Fruit fly (Drosophila melanogaster) whole organism, embryonic: ENCODE results near the gene plum.

ENCODE experiments used
- CG10543 ChIP-seq: fragments of 200-800 bp; sonication (Bioruptor generic); optimal IDR thresholded peaks from 3 replicates; lab custom pipeline; 2017; ENCODE audit warnings: missing biosample characterization, mild to moderate bottlenecking, missing genetic modification characterization, moderate library complexity
- CG13123 ChIP-seq: fragments of 200-800 bp; sonication (Bioruptor generic); optimal IDR thresholded peaks from 2 replicates; lab custom pipeline; 2016; ENCODE audit warnings: missing biosample characterization, missing genetic modification characterization
- CG13624 ChIP-seq: fragments of 200-800 bp; sonication (Bioruptor generic); optimal IDR thresholded peaks from 2 replicates; lab custom pipeline; 2016; ENCODE audit warnings: missing biosample characterization, missing genetic modification characterization
- CG14667 ChIP-seq: fragments of 200-800 bp; sonication (Bioruptor generic); IDR thresholded peaks from 2 replicates; pipeline ENCODE4 v1.3.6; 2022; ENCODE audit warnings: missing biosample characterization, missing genetic modification characterization
- CG15269 ChIP-seq: fragments of 200-800 bp; sonication (Bioruptor generic); optimal IDR thresholded peaks from 2 replicates; lab custom pipeline; 2018; ENCODE audit warnings: missing biosample characterization, mild to moderate bottlenecking, missing genetic modification characterization, moderate library complexity
- CG1529 ChIP-seq: fragments of 200-800 bp; sonication (Bioruptor generic); optimal IDR thresholded peaks from 3 replicates; lab custom pipeline; 2018; ENCODE audit warnings: missing biosample characterization, missing genetic modification characterization
- CG15601 ChIP-seq: fragments of 200-800 bp; sonication (Bioruptor generic); optimal IDR thresholded peaks from 3 replicates; lab custom pipeline; 2019; ENCODE audit warnings: missing biosample characterization, mild to moderate bottlenecking, missing genetic modification characterization, moderate library complexity
- CG15696 ChIP-seq: fragments of 200-800 bp; sonication (Bioruptor generic); optimal IDR thresholded peaks from 2 replicates; lab custom pipeline; 2019; ENCODE audit warnings: missing biosample characterization, mild to moderate bottlenecking, missing genetic modification characterization, moderate library complexity
- CG17612 ChIP-seq: fragments of 200-800 bp; sonication (Bioruptor generic); IDR thresholded peaks from 2 replicates; pipeline ENCODE4 v1.3.6; 2022; ENCODE audit warnings: missing biosample characterization, missing genetic modification characterization
- CG18262 ChIP-seq: fragments of 200-800 bp; optimal IDR thresholded peaks from 3 replicates; lab custom pipeline; 2019; ENCODE audit warnings: missing biosample characterization, mild to moderate bottlenecking, missing genetic modification characterization, moderate library complexity
- CG31441 ChIP-seq: fragments of 200-800 bp; sonication (Bioruptor generic); IDR thresholded peaks from 2 replicates; pipeline ENCODE4 v1.3.6; 2022; ENCODE audit warnings: missing biosample characterization, missing genetic modification characterization
- CG34422 ChIP-seq: fragments of 200-800 bp; sonication (Bioruptor generic); IDR thresholded peaks from 3 replicates; pipeline ENCODE4 v1.3.6; 2022; ENCODE audit warnings: missing biosample characterization, missing genetic modification characterization
- CG3726 ChIP-seq: fragments of 200-800 bp; sonication (Bioruptor generic); IDR thresholded peaks from 3 replicates; pipeline ENCODE4, ENCODE4 v1.3.6; 2022; ENCODE audit warnings: missing biosample characterization, missing genetic modification characterization
- CG6654 ChIP-seq: fragments of 200-800 bp; sonication (Bioruptor generic); optimal IDR thresholded peaks from 2 replicates; lab custom pipeline; 2017; ENCODE audit warnings: missing biosample characterization, mild to moderate bottlenecking, missing genetic modification characterization
- CG8924 ChIP-seq: fragments of 200-800 bp; optimal IDR thresholded peaks from 3 replicates; lab custom pipeline; 2019; ENCODE audit warnings: missing biosample characterization, mild to moderate bottlenecking, missing genetic modification characterization, moderate library complexity
- CG9609 ChIP-seq: fragments of 200-800 bp; sonication (Bioruptor generic); optimal IDR thresholded peaks from 3 replicates; lab custom pipeline; 2016; ENCODE audit warnings: missing biosample characterization, missing genetic modification characterization
- CG9932 ChIP-seq: fragments of 200-800 bp; sonication (Bioruptor generic); IDR thresholded peaks from 2 replicates; pipeline ENCODE4 v1.3.6; 2022; ENCODE audit warnings: missing biosample characterization, missing genetic modification characterization
- Dek ChIP-seq: fragments of 200-800 bp; sonication (Bioruptor generic); optimal IDR thresholded peaks from 3 replicates; lab custom pipeline; 2019; ENCODE audit warnings: missing biosample characterization, mild to moderate bottlenecking, missing genetic modification characterization, moderate library complexity
- Doc2 ChIP-seq: fragments of 200-800 bp; sonication (Bioruptor generic); IDR thresholded peaks from 2 replicates; pipeline ENCODE4 v1.3.6; 2022; ENCODE audit warnings: missing biosample characterization, missing genetic modification characterization
- Dp ChIP-seq: fragments of 200-800 bp; sonication (Bioruptor generic); optimal IDR thresholded peaks from 2 replicates; lab custom pipeline; 2018; ENCODE audit warnings: missing biosample characterization, mild to moderate bottlenecking, missing genetic modification characterization, moderate library complexity
- E2f2 ChIP-seq: fragments of 200-800 bp; sonication (Bioruptor generic); IDR thresholded peaks from 2 replicates; pipeline ENCODE4 v1.3.6; 2022; ENCODE audit warnings: missing biosample characterization, missing genetic modification characterization
- Ets65A ChIP-seq: fragments of 200-800 bp; sonication (Bioruptor generic); peaks from one replicate; lab custom pipeline; 2016; ENCODE audit warnings: missing biosample characterization, missing genetic modification characterization
- HLH3B ChIP-seq: fragments of 200-800 bp; sonication (Bioruptor generic); IDR thresholded peaks from 2 replicates; pipeline ENCODE4 v1.3.6; 2022; ENCODE audit warnings: missing biosample characterization, missing genetic modification characterization
- Hmr ChIP-seq: fragments of 200-800 bp; sonication (Bioruptor generic); optimal IDR thresholded peaks from 3 replicates; lab custom pipeline; 2017; ENCODE audit warnings: mild to moderate bottlenecking, missing biosample characterization, missing genetic modification reagents, missing genetic modification characterization
- Hr3 ChIP-seq: fragments of 200-800 bp; sonication (Bioruptor generic); optimal IDR thresholded peaks from 3 replicates; lab custom pipeline; 2016; ENCODE audit warnings: missing biosample characterization, missing genetic modification characterization
- Hr51 ChIP-seq, 2 experiments: fragments of 200-800 bp; sonication (Bioruptor generic); optimal IDR thresholded peaks; 2 replicates in 1 of 2; 3 replicates in 1 of 2; lab custom pipeline; 2016 to 2018; ENCODE audit warnings: missing biosample characterization in 2 of 2, missing genetic modification characterization in 2 of 2, mild to moderate bottlenecking in 1 of 2, moderate library complexity in 1 of 2
- Kr ChIP-seq: fragments of 200-800 bp; sonication (Bioruptor generic); optimal IDR thresholded peaks from 2 replicates; lab custom pipeline; 2017; ENCODE audit warnings: missing biosample characterization, mild to moderate bottlenecking, missing genetic modification characterization
- Med ChIP-seq: fragments of 200-800 bp; sonication (Bioruptor generic); peaks from one replicate; lab custom pipeline; 2016; ENCODE audit warnings: missing biosample characterization, missing genetic modification characterization, mild to moderate bottlenecking, inconsistent platforms, moderate library complexity
- Oaz ChIP-seq: fragments of 200-800 bp; sonication (Bioruptor generic); IDR thresholded peaks from 2 replicates; pipeline ENCODE4 v1.3.6; 2022; ENCODE audit warnings: missing biosample characterization, missing genetic modification characterization
- Oli ChIP-seq: fragments of 200-800 bp; sonication (Bioruptor generic); optimal IDR thresholded peaks from 2 replicates; lab custom pipeline; 2018; ENCODE audit warnings: missing biosample characterization, mild to moderate bottlenecking, missing genetic modification characterization, moderate library complexity
- Pdp1 ChIP-seq, 2 experiments: fragments of 200-800 bp; sonication (Bioruptor generic); optimal IDR thresholded peaks; 3 replicates each; lab custom pipeline; 2016; ENCODE audit warnings: missing biosample characterization in 2 of 2, missing genetic modification characterization in 2 of 2, mild to moderate bottlenecking in 1 of 2, moderate library complexity in 1 of 2
- Poxn ChIP-seq: fragments of 200-800 bp; sonication (Bioruptor generic); IDR thresholded peaks from 2 replicates; pipeline ENCODE4 v1.3.6; 2022; ENCODE audit warnings: missing biosample characterization, missing genetic modification characterization
- Ravus ChIP-seq: fragments of 200-800 bp; sonication (Bioruptor generic); IDR thresholded peaks from 2 replicates; pipeline ENCODE4 v1.3.6; 2022; ENCODE audit warnings: missing biosample characterization, missing genetic modification characterization
- Rfx ChIP-seq: fragments of 200-800 bp; sonication (Bioruptor generic); IDR thresholded peaks from 2 replicates; pipeline ENCODE4 v1.3.6; 2022; ENCODE audit warnings: missing biosample characterization, missing genetic modification characterization
- Sox102F ChIP-seq: fragments of 200-800 bp; sonication (Bioruptor generic); optimal IDR thresholded peaks from 2 replicates; lab custom pipeline; 2018; ENCODE audit warnings: missing biosample characterization, mild to moderate bottlenecking, missing genetic modification characterization, moderate library complexity
- ase ChIP-seq: fragments of 200-800 bp; sonication (Bioruptor generic); IDR thresholded peaks from 3 replicates; pipeline ENCODE4 v1.3.6; 2022; ENCODE audit warnings: missing biosample characterization, missing genetic modification characterization
- chm ChIP-seq: fragments of 200-800 bp; sonication (Bioruptor generic); IDR thresholded peaks from 2 replicates; pipeline ENCODE4 v1.3.6; 2022; ENCODE audit warnings: missing biosample characterization, missing genetic modification characterization
- dmrt99B ChIP-seq: fragments of 200-800 bp; sonication (Bioruptor generic); optimal IDR thresholded peaks from 2 replicates; lab custom pipeline; 2018; ENCODE audit warnings: missing biosample characterization, mild to moderate bottlenecking, missing genetic modification characterization, moderate library complexity
- dysf ChIP-seq: fragments of 200-800 bp; sonication (Bioruptor generic); IDR thresholded peaks from 3 replicates; pipeline ENCODE4 v1.3.6; 2022; ENCODE audit warnings: missing biosample characterization, missing genetic modification characterization
- gem ChIP-seq: fragments of 200-800 bp; sonication (Bioruptor generic); optimal IDR thresholded peaks from 2 replicates; lab custom pipeline; 2019; ENCODE audit warnings: missing biosample characterization, mild to moderate bottlenecking, missing genetic modification characterization, moderate library complexity
- hkb ChIP-seq, 2 experiments: fragments of 200-800 bp in 1 of 2; fragments of >200 bp in 1 of 2; sonication (Bioruptor generic) in 1 of 2; IDR thresholded peaks in 1 of 2; optimal IDR thresholded peaks in 1 of 2; 2 replicates each; pipeline versions ENCODE4 v1.3.6 to Lab custom; 2017 to 2022; ENCODE audit warnings: missing biosample characterization in 1 of 2, missing genetic modification characterization in 1 of 2
- lilli ChIP-seq: fragments of 200-800 bp; sonication (Bioruptor generic); optimal IDR thresholded peaks from 3 replicates; lab custom pipeline; 2016; ENCODE audit warnings: missing biosample characterization, missing genetic modification characterization
- phol ChIP-seq: fragments of 200-800 bp; sonication (Bioruptor generic); optimal IDR thresholded peaks from 3 replicates; lab custom pipeline; 2018; ENCODE audit warnings: missing biosample characterization, mild to moderate bottlenecking, missing genetic modification characterization, moderate library complexity
- prd ChIP-seq, 3 experiments: fragments of >200 bp in 2 of 3; fragments of 200-800 bp in 1 of 3; sonication (Bioruptor generic) in 1 of 3; optimal IDR thresholded peaks in 2 of 3; IDR thresholded peaks in 1 of 3; 2 replicates in 2 of 3; 3 replicates in 1 of 3; pipeline versions ENCODE4 v1.3.6 to Lab custom; 2017 to 2022; ENCODE audit warnings: missing biosample characterization in 1 of 3, missing genetic modification characterization in 1 of 3
- row ChIP-seq: fragments of 200-800 bp; sonication (Bioruptor generic); IDR thresholded peaks from 3 replicates; pipeline ENCODE4 v1.3.6; 2022; ENCODE audit warnings: missing biosample characterization, missing genetic modification characterization
- sens ChIP-seq: fragments of 200-800 bp; sonication (Bioruptor generic); peaks from one replicate; lab custom pipeline; 2016; ENCODE audit warnings: missing biosample characterization, missing genetic modification characterization
- tin ChIP-seq: fragments of 200-800 bp; sonication (Bioruptor generic); optimal IDR thresholded peaks from 3 replicates; lab custom pipeline; 2016; ENCODE audit warnings: missing biosample characterization, missing genetic modification characterization
- ttk ChIP-seq: fragments of 200-800 bp; sonication (Bioruptor generic); IDR thresholded peaks from 2 replicates; pipeline ENCODE4 v2.1.2; 2022; ENCODE audit warnings: missing biosample characterization, missing genetic modification characterization
- vvl ChIP-seq: fragments of 200-800 bp; sonication (Bioruptor generic); IDR thresholded peaks from 2 replicates; pipeline ENCODE4 v1.3.6; 2022; ENCODE audit warnings: missing biosample characterization, missing genetic modification characterization

plum gene

DNA sequence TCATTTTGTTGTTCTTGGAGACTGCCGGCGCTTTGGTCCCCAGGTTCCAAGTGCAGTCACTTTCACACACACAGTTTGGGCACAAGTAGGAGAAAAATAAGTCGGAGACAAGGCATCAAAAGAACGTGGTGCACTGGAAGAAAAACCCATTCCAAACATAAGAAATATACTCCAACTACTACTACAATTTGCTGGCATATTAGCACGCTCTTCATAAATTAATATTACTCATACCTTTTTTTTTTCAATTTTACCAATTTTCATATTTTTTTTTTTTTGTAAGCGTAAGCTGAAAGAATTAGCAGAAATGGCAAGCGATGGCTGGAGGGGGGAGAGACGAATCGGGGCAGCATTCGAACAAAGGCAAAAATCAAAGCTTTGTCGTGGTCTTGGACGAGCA, 13.9 kb upstream of the plum start (continued):
- TF ChIP-seq CG15269 (tag; lab: Kevin White, UChicago), result peak; percentile 34
- TF ChIP-seq Sox102F (GFP tag; lab: Kevin White, UChicago), result peak; percentile 39
- TF ChIP-seq CG3726 (GFP tag; lab: Robert Waterston, UW), result 0 out of 3 replicates have a peak, but pooled peaks have one; percentile 51
- TF ChIP-seq CG6654, result no peak
- TF ChIP-seq CG8924, result no peak
- TF ChIP-seq CG9932 (GFP tag; lab: Robert Waterston, UW), result peak; percentile 46
- 0 out of 2 replicates have a peak, but pooled peaks have one; percentile 24 for TF ChIP-seq CG14667
- TF ChIP-seq CG13123, result no peak
- TF ChIP-seq gem, result peak; percentile 52
- peak; percentile 16 for TF ChIP-seq dmrt99B (tag; lab: Kevin White, UChicago)
- TF ChIP-seq CG15696 (tag; lab: Kevin White, UChicago), result no peak
- TF ChIP-seq Hr51 (GFP tag; optimal IDR thresholded peaks at IDR 0.05; lab: Kevin White, UChicago), result peak in 1 of 2 experiments; percentile 41
- TF ChIP-seq CG13624 (GFP tag; lab: Kevin White, UChicago), result peak; percentile 1
- no peak for TF ChIP-seq tin (GFP tag; lab: Kevin White, UChicago)
- TF ChIP-seq Hmr (GFP tag; lab: Kevin White, UChicago), result peak; percentile 15
- 0 out of 2 replicates have a peak, but pooled peaks have one; percentile 16 for TF ChIP-seq E2f2 (GFP tag; lab: Robert Waterston, UW)
- TF ChIP-seq vvl, result peak; percentile 65; the same call in 1 of the 2 replicates
- no peak for TF ChIP-seq Kr (GFP tag; lab: Kevin White, UChicago)
- 0 out of 3 replicates have a peak, but pooled peaks have one; percentile 26 for TF ChIP-seq ase
- TF ChIP-seq Ravus (GFP tag; lab: Robert Waterston, UW), result no peak; the same call in 1 of the 2 replicates
- no peak for TF ChIP-seq CG17612
- peak; percentile 47; the same call in 1 of the 2 replicates for TF ChIP-seq chm (GFP tag; lab: Robert Waterston, UW)
- TF ChIP-seq Oli (tag; lab: Kevin White, UChicago), result peak; percentile 35
- TF ChIP-seq Pdp1 (GFP tag; optimal IDR thresholded peaks at IDR 0.05; lab: Kevin White, UChicago), result peak in 1 of 2 experiments; percentile 6
- peak; percentile 38; the same call in 1 of the 2 replicates for TF ChIP-seq ttk
- TF ChIP-seq Ets65A (GFP tag; lab: Kevin White, UChicago), result peak; percentile 84
- peak; percentile 53 for TF ChIP-seq row (GFP tag; lab: Robert Waterston, UW)
- TF ChIP-seq sens (GFP tag; lab: Kevin White, UChicago), result peak; percentile 86
- TF ChIP-seq CG9609, result peak; percentile 8
- TF ChIP-seq Dek (tag; lab: Kevin White, UChicago), result no peak
- TF ChIP-seq Poxn (GFP tag; lab: Robert Waterston, UW), result no peak
- TF ChIP-seq CG34422 (GFP tag; lab: Robert Waterston, UW), result 0 out of 3 replicates have a peak, but pooled peaks have one; percentile 33
- TF ChIP-seq HLH3B, result peak; percentile 33; the same call in 1 of the 2 replicates
- TF ChIP-seq Hr3 (GFP tag; lab: Kevin White, UChicago), result peak; percentile 2
- TF ChIP-seq hkb (optimal IDR thresholded peaks at IDR 0.05; lab: Kevin White, UChicago), result no peak
- TF ChIP-seq hkb (GFP tag; IDR thresholded peaks at IDR 0.05; lab: Robert Waterston, UW), result peak; percentile 52; the same call in 1 of the 2 replicates
- peak; percentile 7 for TF ChIP-seq CG18262 (tag; lab: Kevin White, UChicago)
- TF ChIP-seq dysf (GFP tag; lab: Robert Waterston, UW), result peak; percentile 61; the same call in 2 of the 3 replicates
- TF ChIP-seq CG1529 (GFP tag; lab: Kevin White, UChicago), result no peak
- peak; percentile 24 for TF ChIP-seq lilli (GFP tag; lab: Kevin White, UChicago)
- TF ChIP-seq CG15601 (tag; lab: Kevin White, UChicago), result no peak
- no peak for TF ChIP-seq Dp (GFP tag; lab: Kevin White, UChicago)
- TF ChIP-seq Med (GFP tag; lab: Kevin White, UChicago), result peak; percentile 62
- 0 out of 2 replicates have a peak, but pooled peaks have one; percentile 10 for TF ChIP-seq Oaz (GFP tag; lab: Robert Waterston, UW)
- TF ChIP-seq CG10543 (GFP tag; lab: Kevin White, UChicago), result no peak
- 0 out of 2 replicates have a peak, but pooled peaks have one; percentile 33 for TF ChIP-seq CG31441 (GFP tag; lab: Robert Waterston, UW)
- no peak for TF ChIP-seq Doc2 (GFP tag; lab: Robert Waterston, UW)
- no peak for TF ChIP-seq prd (optimal IDR thresholded peaks at IDR 0.05; lab: Kevin White, UChicago)
- TF ChIP-seq prd (GFP tag; IDR thresholded peaks at IDR 0.05; lab: Robert Waterston, UW), result peak; percentile 63
- TF ChIP-seq Rfx (GFP tag; lab: Robert Waterston, UW), result peak; percentile 64
- TF ChIP-seq phol (tag; lab: Kevin White, UChicago), result peak; percentile 16
